Worm (Caenorhabditis elegans) whole organism, L4/young adult: Measurements from ENCODE around the gene cyp-34A1.

Experiments
- W03F9.2 ChIP-seq: fragments of 150-350 bp; optimal IDR thresholded peaks from 2 replicates; lab custom pipeline; 2014; ENCODE audit warnings: missing biosample characterization, missing genetic modification characterization
- dao-5 ChIP-seq: sonication (generic microtip); optimal IDR thresholded peaks from 2 replicates; lab custom pipeline; 2016; ENCODE audit warnings: missing genotype, missing genetic modification characterization, moderate library complexity, missing compliant biosample characterization

- TF ChIP-seq dao-5 (tag; lab: Kevin White, UChicago), result no peak
- TF ChIP-seq W03F9.2 (tag; lab: Kevin White, UChicago), result no peak
Measured at ce11 chrV:15318638-15319037, 30.9 kb upstream of the cyp-34A1 start, which contains the start of gene nhr-291.
